Worm (Caenorhabditis elegans): ENCODE data around the gene cah-4.
A peak's percentile ranks its signal among the peaks of the same experiment; 100 is the strongest.

Gene cah-4

ce11 chrX:13541335-13541734 lies 1.0 kb upstream of the cah-4 start:
- TF ChIP-seq rpc-1 (optimal IDR thresholded peaks at IDR 0.05) (no peak), rpc-1 (tag; optimal IDR thresholded peaks at IDR 0.05) (no peak), snpc-1.1 (tag; optimal IDR thresholded peaks at IDR 0.05; ENCODE audit: insufficient read depth) (no peak), C06A6.2 (GFP tag; conservative IDR thresholded peaks at IDR 0.05) (no peak), nhr-80 (tag; optimal IDR thresholded peaks at IDR 0.05) (peak; percentile 21), lin-26 (GFP tag; IDR thresholded peaks at IDR 0.05) (no peak), lin-40 (tag; optimal IDR thresholded peaks at IDR 0.05) (peak; percentile 35), ama-1 (optimal IDR thresholded peaks at IDR 0.05) (peak; percentile 88), ama-1 (GFP tag; optimal IDR thresholded peaks at IDR 0.05) (no peak), snpc-4 (GFP tag; optimal IDR thresholded peaks at IDR 0.05) (no peak), snpc-4 (tag; optimal IDR thresholded peaks at IDR 0.05) (no peak), F55B11.4 (tag; optimal IDR thresholded peaks at IDR 0.05; ENCODE audit: borderline replicate concordance, insufficient read depth) (no peak), bed-1 (GFP tag; IDR thresholded peaks at IDR 0.05) (no peak), efl-1 (GFP tag; optimal IDR thresholded peaks at IDR 0.05) (no peak), aptf-2 (GFP tag; conservative IDR thresholded peaks at IDR 0.05) (no peak), F52B5.7 (tag; optimal IDR thresholded peaks at IDR 0.05) (no peak), mel-28 (tag; optimal IDR thresholded peaks at IDR 0.05; ENCODE audit: borderline replicate concordance) (no peak), pha-4 (tag; optimal IDR thresholded peaks at IDR 0.05) (no peak)

- TF ChIP-seq ama-1 (optimal IDR thresholded peaks at IDR 0.05) (peak; percentile 88), ama-1 (GFP tag; optimal IDR thresholded peaks at IDR 0.05) (no peak), hmg-1.2 (GFP tag; IDR thresholded peaks at IDR 0.05) (0 out of 2 replicates have a peak, but pooled peaks have one; percentile 13), nfyb-1 (GFP tag; IDR thresholded peaks at IDR 0.05) (0 out of 2 replicates have a peak, but pooled peaks have one; percentile 31), cebp-2 (GFP tag; IDR thresholded peaks at IDR 0.05) (no peak)
Observed at ce11 chrX:13542757-13543156, 383 bp downstream of the cah-4 start.

ce11 chrX:13543350-13543749 lies 976 bp downstream of the cah-4 start:
- TF ChIP-seq bed-1 (GFP tag; IDR thresholded peaks at IDR 0.05) (no peak), fkh-3 (tag; optimal IDR thresholded peaks at IDR 0.05) (peak; percentile 4), ama-1 (optimal IDR thresholded peaks at IDR 0.05) (peak; percentile 83), ama-1 (GFP tag; optimal IDR thresholded peaks at IDR 0.05) (no peak), sea-2 (GFP tag; IDR thresholded peaks at IDR 0.05) (no peak)

ce11 chrX:13544544-13545021 lies 2.2 kb downstream of the cah-4 start:
- TF ChIP-seq sdz-38 (tag; optimal IDR thresholded peaks at IDR 0.05), result no peak
- TF ChIP-seq zim-3 (tag; optimal IDR thresholded peaks at IDR 0.05), result peak; percentile 34
- TF ChIP-seq ceh-91 (GFP tag; IDR thresholded peaks at IDR 0.05), result no peak
- 0 out of 2 replicates have a peak, but pooled peaks have one; percentile 16 for TF ChIP-seq C06A6.2 (GFP tag; conservative IDR thresholded peaks at IDR 0.05)
- TF ChIP-seq F49E8.2 (tag; optimal IDR thresholded peaks at IDR 0.05; ENCODE audit: insufficient read depth), result no peak
- TF ChIP-seq madf-3 (GFP tag; IDR thresholded peaks at IDR 0.05), result 0 out of 2 replicates have a peak, but pooled peaks have one; percentile 13
- peak; percentile 54 for TF ChIP-seq ztf-26 (tag; optimal IDR thresholded peaks at IDR 0.05)
- TF ChIP-seq lin-40 (tag; optimal IDR thresholded peaks at IDR 0.05), result peak; percentile 16
- 0 out of 2 replicates have a peak, but pooled peaks have one; percentile 70 for TF ChIP-seq Y53G8AR.9 (GFP tag; conservative IDR thresholded peaks at IDR 0.05)
- TF ChIP-seq ama-1 (optimal IDR thresholded peaks at IDR 0.05), result peak; percentile 76
- TF ChIP-seq ama-1 (GFP tag; optimal IDR thresholded peaks at IDR 0.05), result no peak
- TF ChIP-seq K11D2.4 (GFP tag; IDR thresholded peaks at IDR 0.05), result peak; percentile 36; the same call in 1 of the 2 replicates

ce11 chrX:13550890-13551289 lies 8.5 kb downstream of the cah-4 start, which contains the start of gene odr-1:
Gene odr-1, minus strand, starts transcription at chrX:13550990.
- no peak for TF ChIP-seq tbx-9 (tag; optimal IDR thresholded peaks at IDR 0.05; ENCODE audit: borderline replicate concordance)
- TF ChIP-seq ztf-6 (GFP tag; IDR thresholded peaks at IDR 0.05), result no peak
- TF ChIP-seq mcd-1 (GFP tag; IDR thresholded peaks at IDR 0.05), result no peak
- TF ChIP-seq let-526 (GFP tag; IDR thresholded peaks at IDR 0.05), result no peak
- no peak for TF ChIP-seq F37B4.10 (GFP tag; IDR thresholded peaks at IDR 0.05)
- no peak for TF ChIP-seq ztf-28 (GFP tag; IDR thresholded peaks at IDR 0.05)
- TF ChIP-seq lag-1 (GFP tag; IDR thresholded peaks at IDR 0.05), result no peak
- TF ChIP-seq C17E4.6 (GFP tag; IDR thresholded peaks at IDR 0.05), result no peak
- no peak for TF ChIP-seq mxl-1 (tag; optimal IDR thresholded peaks at IDR 0.05)
- TF ChIP-seq attf-3 (GFP tag; conservative IDR thresholded peaks at IDR 0.05), result no peak
- TF ChIP-seq lin-40 (tag; optimal IDR thresholded peaks at IDR 0.05), result no peak
- no peak for TF ChIP-seq F55B11.4 (tag; optimal IDR thresholded peaks at IDR 0.05; ENCODE audit: borderline replicate concordance, insufficient read depth)
- TF ChIP-seq F22D6.2 (tag; optimal IDR thresholded peaks at IDR 0.05), result no peak
